Worm (Caenorhabditis elegans): ENCODE measurements around the gene mdt-4.
A peak's percentile ranks its signal among the peaks of the same experiment; 100 is the strongest.

The mdt-4 gene

ce11 chrII:4955353-4955752, 11.6 kb upstream of the mdt-4 start, which contains the start of gene pbs-3 (continued):
- TF ChIP-seq F49E8.2 (tag; optimal IDR thresholded peaks at IDR 0.05; ENCODE audit: insufficient read depth) = peak; percentile 48
- no peak; the same call in 1 of the 2 replicates for TF ChIP-seq madf-6 (GFP tag; IDR thresholded peaks at IDR 0.05)
- no peak for TF ChIP-seq B0019.2 (GFP tag; conservative IDR thresholded peaks at IDR 0.05)
- TF ChIP-seq C06A6.2 (GFP tag; conservative IDR thresholded peaks at IDR 0.05) = no peak
- peak; percentile 53; the same call in 1 of the 2 replicates for TF ChIP-seq dox-1 (GFP tag; IDR thresholded peaks at IDR 0.05)
- TF ChIP-seq pbrm-1 (GFP tag; IDR thresholded peaks at IDR 0.05) = peak; percentile 41; the same call in 1 of the 2 replicates

DNA sequence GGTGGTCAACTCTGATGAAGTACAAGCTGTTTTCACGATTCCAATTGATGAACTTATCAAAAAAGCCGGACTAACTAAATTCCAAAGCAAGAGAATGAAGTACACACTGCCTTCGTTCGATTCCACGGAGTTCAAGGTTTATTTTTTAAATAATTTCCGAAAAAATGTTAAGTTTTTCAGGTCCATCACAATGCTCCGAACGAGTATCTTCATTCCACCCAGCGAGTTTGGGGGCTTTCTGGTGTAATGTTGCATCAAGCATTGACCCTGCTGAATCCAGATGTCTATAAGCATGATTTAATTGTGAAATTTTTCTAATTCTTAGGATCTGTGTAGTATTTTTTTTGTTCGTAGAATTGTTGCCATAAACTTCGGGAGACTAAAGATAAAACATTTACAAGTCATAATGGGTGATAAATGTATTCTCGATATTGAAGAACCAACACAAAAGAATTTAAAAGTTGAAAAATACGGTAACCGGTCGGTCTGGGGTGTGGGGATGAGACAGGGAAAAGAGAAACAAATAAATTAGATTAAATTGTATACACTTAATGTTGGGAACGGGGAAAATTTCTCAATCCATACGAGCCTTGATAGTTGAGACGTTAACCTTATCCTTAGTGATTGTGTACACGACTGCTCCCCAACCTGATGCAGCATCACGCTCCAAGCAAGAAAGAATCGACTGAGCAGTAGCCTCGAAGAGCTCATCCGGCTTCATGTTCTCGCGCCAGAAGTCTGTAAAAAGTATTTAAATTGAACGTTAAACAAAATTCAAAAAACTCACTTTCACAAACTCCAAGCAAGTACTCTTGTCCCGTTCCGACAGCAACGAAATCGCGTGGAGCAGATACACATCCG, 10.6 kb upstream of the mdt-4 start:
- TF ChIP-seq tlf-1 (GFP tag; optimal IDR thresholded peaks at IDR 0.05) (no peak), madf-3 (GFP tag; IDR thresholded peaks at IDR 0.05) (peak; percentile 82; the same call in 1 of the 2 replicates), F49E8.2 (tag; optimal IDR thresholded peaks at IDR 0.05; ENCODE audit: insufficient read depth) (no peak), F33H1.4 (GFP tag; IDR thresholded peaks at IDR 0.05) (no peak), snpc-3.4 (tag; optimal IDR thresholded peaks at IDR 0.05) (peak; percentile 21), Y53G8AR.9 (GFP tag; conservative IDR thresholded peaks at IDR 0.05) (peak; percentile 24; the same call in 1 of the 2 replicates), C06A6.2 (GFP tag; conservative IDR thresholded peaks at IDR 0.05) (0 out of 2 replicates have a peak, but pooled peaks have one; percentile 20), madf-6 (GFP tag; IDR thresholded peaks at IDR 0.05) (peak; percentile 50), tbp1 (GFP tag; optimal IDR thresholded peaks at IDR 0.05) (peak; percentile 7), B0336.3 (GFP tag; IDR thresholded peaks at IDR 0.05) (0 out of 2 replicates have a peak, but pooled peaks have one; percentile 30), cebp-1 (GFP tag; IDR thresholded peaks at IDR 0.05) (no peak), cebp-1 (tag; optimal IDR thresholded peaks at IDR 0.05) (peak; percentile 27), snpc-4 (GFP tag; optimal IDR thresholded peaks at IDR 0.05) (no peak), snpc-4 (tag; optimal IDR thresholded peaks at IDR 0.05) (peak in 1 of 4 experiments; percentile 7), ekl-4 (GFP tag; IDR thresholded peaks at IDR 0.05) (0 out of 2 replicates have a peak, but pooled peaks have one; percentile 9), sdz-38 (tag; optimal IDR thresholded peaks at IDR 0.05) (no peak)

DNA sequence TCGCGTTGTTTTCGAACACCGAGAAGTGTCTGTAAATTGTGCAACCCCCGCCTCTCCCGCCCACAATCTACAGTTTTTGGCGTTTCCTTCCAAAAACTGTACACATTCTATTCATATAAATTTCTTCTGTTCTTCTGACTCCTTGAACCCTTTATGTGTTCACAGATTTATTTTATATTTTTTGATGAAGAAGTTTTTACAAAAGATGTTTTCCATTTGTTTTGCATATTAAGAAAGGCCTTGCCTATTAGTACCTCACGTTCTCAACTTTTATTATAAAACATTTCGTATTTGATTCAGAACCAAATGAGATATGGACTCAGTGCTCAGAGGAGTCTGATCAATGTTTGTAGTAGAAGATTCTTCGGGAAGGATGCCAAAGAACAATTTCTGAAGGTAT, 9.5 kb upstream of the mdt-4 start, which contains the start of gene ndx-3:
ndx-3 (plus strand) TSS at position 301 of the 400 bp plus-strand sequence.
- no peak for TF ChIP-seq F39B2.1 (GFP tag; IDR thresholded peaks at IDR 0.05)
- TF ChIP-seq akir-1 (GFP tag; optimal IDR thresholded peaks at IDR 0.05) = no peak

DNA sequence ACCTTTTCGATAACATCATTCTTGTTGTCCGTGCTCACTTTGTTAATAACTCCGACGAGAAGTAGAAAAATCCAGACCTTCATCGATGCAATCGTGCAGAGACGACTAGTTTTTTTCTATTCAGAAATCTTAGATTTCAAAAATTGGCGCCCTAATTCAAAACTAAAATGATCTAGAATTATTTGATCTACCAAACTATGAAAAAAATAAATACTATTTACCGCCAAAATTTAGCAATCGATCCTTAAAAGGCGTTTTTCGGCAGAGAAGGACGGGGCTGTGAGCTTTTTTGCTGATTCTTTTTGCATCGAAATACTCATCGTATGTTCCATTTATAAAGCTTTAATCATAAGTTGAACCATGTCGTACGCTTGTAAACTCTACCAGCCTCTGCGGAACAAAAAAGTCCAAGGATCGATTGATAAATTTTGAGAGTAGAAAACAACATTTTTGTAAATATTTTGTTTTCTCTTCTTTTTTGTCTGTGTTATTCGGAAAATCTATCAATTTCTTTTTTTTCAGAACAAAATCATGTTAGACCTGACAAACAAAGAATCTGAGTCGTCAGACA, 5.7 kb upstream of the mdt-4 start, which contains the start of the genes try-1 and zyg-12:
try-1 (minus strand) TSS at position 148 of the 571 bp plus-strand sequence.
zyg-12 (plus strand) TSS at position 521 of the 571 bp plus-strand sequence.
- TF ChIP-seq sptf-2 (GFP tag; optimal IDR thresholded peaks at IDR 0.05) (no peak), snpc-3.4 (tag; optimal IDR thresholded peaks at IDR 0.05) (peak; percentile 43), madf-3 (GFP tag; IDR thresholded peaks at IDR 0.05) (0 out of 2 replicates have a peak, but pooled peaks have one; percentile 42), F33H1.4 (GFP tag; IDR thresholded peaks at IDR 0.05) (0 out of 2 replicates have a peak, but pooled peaks have one; percentile 18), hsf-1 (GFP tag; IDR thresholded peaks at IDR 0.05) (no peak), efl-1 (GFP tag; optimal IDR thresholded peaks at IDR 0.05) (peak; percentile 64), lsl-1 (GFP tag; optimal IDR thresholded peaks at IDR 0.05) (peak; percentile 35), madf-6 (GFP tag; IDR thresholded peaks at IDR 0.05) (peak; percentile 78), ceh-27 (GFP tag; optimal IDR thresholded peaks at IDR 0.05) (no peak), madf-8 (GFP tag; conservative IDR thresholded peaks at IDR 0.05) (peak; percentile 51), dpl-1 (GFP tag; optimal IDR thresholded peaks at IDR 0.05) (peak; percentile 16), hmg-1.2 (GFP tag; IDR thresholded peaks at IDR 0.05) (0 out of 2 replicates have a peak, but pooled peaks have one; percentile 11), ceh-91 (GFP tag; IDR thresholded peaks at IDR 0.05) (peak; percentile 17; the same call in 1 of the 2 replicates), xnd-1 (tag; optimal IDR thresholded peaks at IDR 0.05) (peak; percentile 47)
